Fruit fly (Drosophila melanogaster): ENCODE results near the gene dpr8.
"Not testable (repeated sequence)": the region's sequence is repeated elsewhere in the genome, so short reads cannot be mapped to it uniquely, and the experiment has no call there.

The dpr8 gene

dm6 chrX:14332243-14332642 is 10.2 kb downstream of the dpr8 start (continued):
- no peak for TF ChIP-seq az2 (GFP tag; optimal IDR thresholded peaks at IDR 0.05)
- TF ChIP-seq Atf3 (GFP tag; optimal IDR thresholded peaks at IDR 0.05): no peak
- peak; percentile 38 for TF ChIP-seq CG2678 (tag; optimal IDR thresholded peaks at IDR 0.05)
- 0 out of 2 replicates have a peak, but pooled peaks have one; percentile 21 for TF ChIP-seq vvl (GFP tag; IDR thresholded peaks at IDR 0.05)
- no peak for TF ChIP-seq sd (tag; optimal IDR thresholded peaks at IDR 0.05)
- peak; percentile 27 for TF ChIP-seq Sox102F (GFP tag; optimal IDR thresholded peaks at IDR 0.05)
- no peak for TF ChIP-seq CG7556 (GFP tag; optimal IDR thresholded peaks at IDR 0.05)
- TF ChIP-seq CG11247 (GFP tag; IDR thresholded peaks at IDR 0.05): no peak
- TF ChIP-seq Hr51 (GFP tag; optimal IDR thresholded peaks at IDR 0.05): peak in 1 of 2 experiments; percentile 5
- 0 out of 3 replicates have a peak, but pooled peaks have one; percentile 24 for TF ChIP-seq ci (GFP tag; IDR thresholded peaks at IDR 0.05)
- peak; percentile 33 for TF ChIP-seq dmrt99B (tag; optimal IDR thresholded peaks at IDR 0.05)
- 0 out of 3 replicates have a peak, but pooled peaks have one; percentile 33 for TF ChIP-seq row (GFP tag; IDR thresholded peaks at IDR 0.05)
- peak; percentile 40 for TF ChIP-seq lab (GFP tag; optimal IDR thresholded peaks at IDR 0.05)
- TF ChIP-seq CG5245 (GFP tag; optimal IDR thresholded peaks at IDR 0.05): no peak
- TF ChIP-seq YL-1 (GFP tag; optimal IDR thresholded peaks at IDR 0.05): no peak

dm6 chrX:14378506-14378905 is 56.5 kb downstream of the dpr8 start, which contains the start of gene betaNACtes3:
TSS of gene betaNACtes3 (plus strand) at chrX:14378806.
- TF ChIP-seq gfzf (GFP tag; optimal IDR thresholded peaks at IDR 0.05); vnd (GFP tag; IDR thresholded peaks at IDR 0.05; ENCODE audit: partially characterized antibody); Dll (GFP tag; IDR thresholded peaks at IDR 0.05; ENCODE audit: partially characterized antibody): not testable (repeated sequence)

- TF ChIP-seq az2, Sox102F, grn (GFP tag; optimal IDR thresholded peaks at IDR 0.05): not testable (repeated sequence)
These were observed 58.0 kb downstream of the dpr8 start, which contains the start of gene betaNACtes4 for dm6 chrX:14380051-14380450. TSS of gene betaNACtes4 (plus strand) at chrX:14380351.

- no peak for TF ChIP-seq Poxn (GFP tag; IDR thresholded peaks at IDR 0.05)
- TF ChIP-seq CG3838 (GFP tag; optimal IDR thresholded peaks at IDR 0.05): no peak
- TF ChIP-seq jigr1 (GFP tag; IDR thresholded peaks at IDR 0.05): no peak
- no peak for TF ChIP-seq Chrac-16 (GFP tag; optimal IDR thresholded peaks at IDR 0.05)
- TF ChIP-seq al (GFP tag; IDR thresholded peaks at IDR 0.05): no peak
- TF ChIP-seq crp (GFP tag; optimal IDR thresholded peaks at IDR 0.05): no peak
- TF ChIP-seq Fer3 (tag; optimal IDR thresholded peaks at IDR 0.05): peak; percentile 7
- no peak for TF ChIP-seq CG7372 (GFP tag; IDR thresholded peaks at IDR 0.05)
- TF ChIP-seq sqz (GFP tag; optimal IDR thresholded peaks at IDR 0.05): no peak
- TF ChIP-seq usp (GFP tag; optimal IDR thresholded peaks at IDR 0.05): no peak
- no peak for TF ChIP-seq gce (GFP tag; IDR thresholded peaks at IDR 0.05)
- no peak for TF ChIP-seq CG3995 (GFP tag; optimal IDR thresholded peaks at IDR 0.05)
- TF ChIP-seq unc-4 (GFP tag; IDR thresholded peaks at IDR 0.05; ENCODE audit: partially characterized antibody): no peak
- no peak for TF ChIP-seq Trl (optimal IDR thresholded peaks at IDR 0.05)
- TF ChIP-seq Trl (GFP tag; optimal IDR thresholded peaks at IDR 0.05): no peak
- TF ChIP-seq CG3281 (GFP tag; optimal IDR thresholded peaks at IDR 0.05): peak; percentile 17
- TF ChIP-seq org-1 (GFP tag; optimal IDR thresholded peaks at IDR 0.05): no peak
- no peak for TF ChIP-seq CG30403 (GFP tag; optimal IDR thresholded peaks at IDR 0.05)
- no peak for TF ChIP-seq CG42726 (GFP tag; IDR thresholded peaks at IDR 0.05; ENCODE audit: partially characterized antibody)
- no peak for TF ChIP-seq CG17912 (GFP tag; optimal IDR thresholded peaks at IDR 0.05)
- TF ChIP-seq inv (GFP tag; IDR thresholded peaks at IDR 0.05; ENCODE audit: partially characterized antibody): no peak
- TF ChIP-seq Max (GFP tag; optimal IDR thresholded peaks at IDR 0.05): no peak
- no peak for TF ChIP-seq CG2202 (tag; optimal IDR thresholded peaks at IDR 0.05)
- TF ChIP-seq scrt (GFP tag; optimal IDR thresholded peaks at IDR 0.05): no peak
- no peak for TF ChIP-seq tll (GFP tag; optimal IDR thresholded peaks at IDR 0.05)
- TF ChIP-seq CG3065 (GFP tag; optimal IDR thresholded peaks at IDR 0.05): no peak
- TF ChIP-seq Blimp-1 (GFP tag; optimal IDR thresholded peaks at IDR 0.05): no peak
These were observed 124.8 kb downstream of the dpr8 start for dm6 chrX:14446853-14447252.

Measured in whole organism, embryonic.